Worm (Caenorhabditis elegans) whole organism, young adult: ENCODE measurements around the gene C14A4.12.

Experiments used
- B0019.2 ChIP-seq: fragments of 200-800 bp; sonication (Bioruptor generic); conservative IDR thresholded peaks from 2 replicates; pipeline ENCODE4 v1.3.6; 2022; ENCODE audit warnings: missing genetic modification reagents, missing genetic modification characterization, missing compliant biosample characterization
- B0035.1 ChIP-seq: sonication (generic microtip); optimal IDR thresholded peaks from 2 replicates; lab custom pipeline; 2016; ENCODE audit warnings: missing genetic modification characterization, mild to moderate bottlenecking, missing compliant biosample characterization, missing genotype, missing genetic modification reagents
- B0336.3 ChIP-seq: fragments of 200-800 bp; sonication (Bioruptor generic); IDR thresholded peaks from 2 replicates; pipeline ENCODE4 v1.3.6; 2022; ENCODE audit warnings: missing genetic modification characterization, missing compliant biosample characterization
- F23B12.7 ChIP-seq: sonication (generic microtip); optimal IDR thresholded peaks from 2 replicates; lab custom pipeline; 2017; ENCODE audit warnings: missing genetic modification characterization, mild to moderate bottlenecking, missing compliant biosample characterization, antibody characterized with exemption, moderate library complexity; ENCODE audit not compliant: insufficient read depth
- F55B11.4 ChIP-seq: sonication (generic microtip); optimal IDR thresholded peaks from 2 replicates; lab custom pipeline; 2016; ENCODE audit warnings: missing compliant biosample characterization, missing genetic modification characterization, borderline replicate concordance; ENCODE audit not compliant: insufficient read depth
- K12H6.12 ChIP-seq: fragments of 200-800 bp; sonication (Bioruptor generic); optimal IDR thresholded peaks from 2 replicates; lab custom pipeline; 2018; ENCODE audit warnings: mild to moderate bottlenecking, missing genetic modification characterization, missing compliant biosample characterization
- T26A5.8 ChIP-seq: sonication (generic microtip); optimal IDR thresholded peaks from 2 replicates; lab custom pipeline; 2016; ENCODE audit warnings: missing genetic modification characterization, missing compliant biosample characterization
- Y56A3A.18 ChIP-seq: fragments of 200-800 bp; sonication (Bioruptor generic); IDR thresholded peaks from 2 replicates; pipeline ENCODE4 v1.3.6; 2022; ENCODE audit warnings: missing genetic modification reagents, missing genetic modification characterization, missing compliant biosample characterization
- Y67H2A.10 ChIP-seq: fragments of 200-800 bp; sonication (Bioruptor generic); conservative IDR thresholded peaks from 2 replicates; pipeline ENCODE4 v1.3.6; 2022; ENCODE audit warnings: missing genetic modification reagents, missing genetic modification characterization, missing compliant biosample characterization
- Y79H2A.3 ChIP-seq: fragments of 200-800 bp; sonication (Bioruptor generic); conservative IDR thresholded peaks from 2 replicates; pipeline ENCODE4 v1.3.6; 2022; ENCODE audit warnings: missing genetic modification reagents, missing genetic modification characterization, missing compliant biosample characterization
- Y95B8A.8 ChIP-seq: fragments of 200-800 bp; sonication (Bioruptor generic); IDR thresholded peaks from 2 replicates; pipeline ENCODE4 v1.3.6; 2022; ENCODE audit warnings: missing genetic modification reagents, missing genetic modification characterization, missing compliant biosample characterization
- aptf-2 ChIP-seq: fragments of 200-800 bp; sonication (Bioruptor generic); conservative IDR thresholded peaks from 2 replicates; pipeline ENCODE4 v1.3.6; 2022; ENCODE audit warnings: missing genetic modification reagents, missing genetic modification characterization, missing compliant biosample characterization
- attf-5 ChIP-seq: fragments of 200-800 bp; sonication (Bioruptor generic); optimal IDR thresholded peaks from 2 replicates; lab custom pipeline; 2018; ENCODE audit warnings: mild to moderate bottlenecking, missing genetic modification characterization, missing compliant biosample characterization
- ceh-40 ChIP-seq: fragments of 200-800 bp; sonication (Bioruptor generic); IDR thresholded peaks from 2 replicates; pipeline ENCODE4 v1.3.6; 2022; ENCODE audit warnings: missing genetic modification characterization, missing compliant biosample characterization
- chd-7 ChIP-seq: sonication (generic microtip); optimal IDR thresholded peaks from 2 replicates; lab custom pipeline; 2016; ENCODE audit warnings: mild to moderate bottlenecking, missing genetic modification characterization, moderate library complexity, missing compliant biosample characterization
- die-1 ChIP-seq: sonication (generic microtip); optimal IDR thresholded peaks from 2 replicates; lab custom pipeline; 2016; ENCODE audit warnings: missing genotype, mild to moderate bottlenecking, missing genetic modification characterization, missing compliant biosample characterization
- dox-1 ChIP-seq: fragments of 200-800 bp; sonication (Bioruptor generic); IDR thresholded peaks from 2 replicates; pipeline ENCODE4 v1.3.6; 2022; ENCODE audit warnings: missing genetic modification reagents, missing genetic modification characterization, missing compliant biosample characterization
- dpff-1 ChIP-seq: sonication (generic microtip); optimal IDR thresholded peaks from 2 replicates; lab custom pipeline; 2017; ENCODE audit warnings: mild to moderate bottlenecking, missing genetic modification characterization, missing compliant biosample characterization
- efl-1 ChIP-seq: fragments of 150-350 bp; optimal IDR thresholded peaks from 2 replicates; lab custom pipeline; 2014; ENCODE audit warnings: missing biosample characterization, missing genetic modification reagents, missing genetic modification characterization
- egrh-3 ChIP-seq: fragments of 200-800 bp; sonication (Bioruptor generic); IDR thresholded peaks from 2 replicates; pipeline ENCODE4 v1.3.6; 2022; ENCODE audit warnings: missing genetic modification reagents, missing genetic modification characterization, missing compliant biosample characterization
- ekl-4 ChIP-seq: fragments of 200-800 bp; sonication (Bioruptor generic); IDR thresholded peaks from 2 replicates; pipeline ENCODE4 v1.3.6; 2022; ENCODE audit warnings: missing genetic modification reagents, missing genetic modification characterization, missing compliant biosample characterization
- gei-17 ChIP-seq: fragments of 200-800 bp; sonication (Bioruptor generic); optimal IDR thresholded peaks from 2 replicates; lab custom pipeline; 2018; ENCODE audit warnings: mild to moderate bottlenecking, missing genetic modification characterization, missing compliant biosample characterization
- him-1 ChIP-seq: sonication (generic microtip); optimal IDR thresholded peaks from 2 replicates; lab custom pipeline; 2016; ENCODE audit warnings: missing genotype, missing genetic modification reagents, missing genetic modification characterization, missing compliant biosample characterization
- hrde-1 ChIP-seq: sonication (generic microtip); optimal IDR thresholded peaks from 2 replicates; lab custom pipeline; 2016; ENCODE audit warnings: missing genetic modification characterization, mild to moderate bottlenecking, missing compliant biosample characterization, moderate library complexity, missing genotype, missing genetic modification reagents, borderline replicate concordance
- let-526 ChIP-seq: fragments of 200-800 bp; sonication (Bioruptor generic); IDR thresholded peaks from 2 replicates; pipeline ENCODE4 v1.3.6; 2022; ENCODE audit warnings: missing genetic modification reagents, missing genetic modification characterization, missing compliant biosample characterization
- lin-40 ChIP-seq: sonication (generic microtip); optimal IDR thresholded peaks from 2 replicates; lab custom pipeline; 2016; ENCODE audit warnings: missing genetic modification characterization, mild to moderate bottlenecking, missing compliant biosample characterization, missing genotype, missing genetic modification reagents
- lin-54 ChIP-seq: fragments of 200-800 bp; sonication (Bioruptor generic); optimal IDR thresholded peaks from 2 replicates; lab custom pipeline; 2018; ENCODE audit warnings: mild to moderate bottlenecking, missing genetic modification characterization, missing compliant biosample characterization
- lir-1 ChIP-seq: fragments of 200-800 bp; sonication (Bioruptor generic); conservative IDR thresholded peaks from 2 replicates; pipeline ENCODE4 v1.3.6; 2022; ENCODE audit warnings: missing genetic modification reagents, missing genetic modification characterization, missing compliant biosample characterization
- madf-6 ChIP-seq: fragments of 200-800 bp; sonication (Bioruptor generic); IDR thresholded peaks from 2 replicates; pipeline ENCODE4 v1.3.6; 2022; ENCODE audit warnings: missing genetic modification reagents, missing genetic modification characterization, missing compliant biosample characterization
- mcd-1 ChIP-seq: fragments of 200-800 bp; sonication (Bioruptor generic); IDR thresholded peaks from 2 replicates; pipeline ENCODE4 v1.3.6; 2022; ENCODE audit warnings: missing genetic modification reagents, missing genetic modification characterization, missing compliant biosample characterization
- mxl-1 ChIP-seq: sonication (generic microtip); optimal IDR thresholded peaks from 2 replicates; lab custom pipeline; 2016; ENCODE audit warnings: missing genetic modification characterization, missing compliant biosample characterization
- nfya-2 ChIP-seq: fragments of 200-800 bp; sonication (Bioruptor generic); IDR thresholded peaks from 2 replicates; pipeline ENCODE4 v1.3.6; 2022; ENCODE audit warnings: missing genetic modification reagents, missing genetic modification characterization, missing compliant biosample characterization
- nfyb-1 ChIP-seq: fragments of 200-800 bp; sonication (Bioruptor generic); IDR thresholded peaks from 2 replicates; pipeline ENCODE4 v1.3.6; 2022; ENCODE audit warnings: missing genetic modification reagents, missing genetic modification characterization, missing compliant biosample characterization
- rcor-1 ChIP-seq: fragments of 200-800 bp; sonication (Bioruptor generic); IDR thresholded peaks from 2 replicates; pipeline ENCODE4 v1.3.6; 2022; ENCODE audit warnings: missing genetic modification reagents, missing genetic modification characterization, missing compliant biosample characterization
- xnd-1 ChIP-seq: sonication (generic microtip); optimal IDR thresholded peaks from 2 replicates; lab custom pipeline; 2016; ENCODE audit warnings: missing genotype, missing genetic modification reagents, missing genetic modification characterization, missing compliant biosample characterization
- ztf-22 ChIP-seq: fragments of 200-800 bp; sonication (Bioruptor generic); optimal IDR thresholded peaks from 2 replicates; lab custom pipeline; 2018; ENCODE audit warnings: mild to moderate bottlenecking, missing genetic modification characterization, moderate library complexity, missing compliant biosample characterization
- ztf-26 ChIP-seq: sonication (generic microtip); optimal IDR thresholded peaks from 2 replicates; lab custom pipeline; 2017; ENCODE audit warnings: missing genetic modification characterization, missing compliant biosample characterization
- ztf-28 ChIP-seq: fragments of 200-800 bp; sonication (Bioruptor generic); IDR thresholded peaks from 2 replicates; pipeline ENCODE4 v1.3.6; 2022; ENCODE audit warnings: missing genetic modification reagents, missing genetic modification characterization, missing compliant biosample characterization
- ztf-3 ChIP-seq: fragments of 200-800 bp; sonication (Bioruptor generic); optimal IDR thresholded peaks from 2 replicates; lab custom pipeline; 2018; ENCODE audit warnings: mild to moderate bottlenecking, missing genetic modification characterization, missing compliant biosample characterization

Gene C14A4.12

DNA sequence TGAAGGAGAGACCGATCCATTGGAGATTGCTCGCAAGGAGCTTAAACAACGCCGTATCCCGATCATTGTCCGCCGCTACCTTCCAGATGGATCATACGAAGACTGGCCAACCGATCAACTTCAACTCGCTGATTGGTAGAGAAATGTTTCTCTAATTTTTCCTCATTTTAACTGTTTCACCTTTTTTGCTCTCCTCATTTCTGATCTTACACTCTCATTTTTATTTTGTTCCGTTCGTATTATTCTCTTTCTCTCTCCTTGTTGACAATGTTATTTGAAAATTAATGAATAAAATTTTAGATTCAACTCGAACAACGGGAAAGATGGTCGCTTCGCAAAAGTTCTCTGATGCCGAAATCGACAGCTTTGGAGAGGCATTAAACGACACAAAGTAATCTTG is 33.2 kb upstream of the C14A4.12 start, which contains the start of gene dohh-1:
dohh-1 (plus strand) TSS at position 301 of the 400 bp plus-strand sequence.
- TF ChIP-seq aptf-2 (GFP tag; lab: Robert Waterston, UW): no peak
- no peak for TF ChIP-seq chd-7
- no peak for TF ChIP-seq B0019.2 (GFP tag; lab: Robert Waterston, UW)
- no peak for TF ChIP-seq B0336.3
- no peak for TF ChIP-seq dpff-1 (tag; lab: Kevin White, UChicago)
- TF ChIP-seq ztf-26 (tag; lab: Kevin White, UChicago): no peak
- no peak for TF ChIP-seq him-1 (tag; lab: Kevin White, UChicago)
- no peak for TF ChIP-seq Y56A3A.18
- no peak for TF ChIP-seq F23B12.7
- TF ChIP-seq mcd-1 (GFP tag; lab: Robert Waterston, UW): no peak
- TF ChIP-seq T26A5.8: no peak
- TF ChIP-seq nfyb-1 (GFP tag; lab: Robert Waterston, UW): no peak
- no peak for TF ChIP-seq Y67H2A.10 (GFP tag; lab: Robert Waterston, UW)
- no peak for TF ChIP-seq lin-54 (GFP tag; lab: Kevin White, UChicago)
- TF ChIP-seq ekl-4: no peak

DNA sequence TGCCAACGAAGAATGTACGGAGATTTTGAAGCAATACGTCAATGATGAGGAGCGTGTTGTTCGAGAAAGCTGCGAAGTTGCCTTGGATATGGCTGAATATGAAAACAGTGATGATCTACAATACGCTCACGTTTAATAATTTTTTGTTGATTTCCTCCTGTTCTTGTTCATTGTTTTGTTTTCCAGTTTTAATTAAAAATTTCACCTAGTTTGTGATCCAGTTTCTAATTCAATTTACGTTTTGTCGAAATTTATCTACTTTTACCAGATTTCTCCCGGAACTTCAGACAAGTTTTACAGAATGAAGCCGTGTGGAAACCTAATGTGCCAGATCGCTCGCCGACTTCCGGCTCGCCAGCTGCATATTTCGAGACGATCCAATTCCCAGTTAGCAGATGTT is 32.0 kb upstream of the C14A4.12 start, which contains the start of gene dap-3:
dap-3 (plus strand) TSS at position 301 of the 400 bp plus-strand sequence.
- no peak for TF ChIP-seq rcor-1 (GFP tag; lab: Robert Waterston, UW)
- TF ChIP-seq B0035.1: no peak
- TF ChIP-seq lir-1 (GFP tag; lab: Robert Waterston, UW): no peak
- TF ChIP-seq dox-1 (GFP tag; lab: Robert Waterston, UW): no peak
- no peak for TF ChIP-seq Y79H2A.3 (GFP tag; lab: Robert Waterston, UW)
- TF ChIP-seq ztf-22: no peak
- no peak for TF ChIP-seq ceh-40 (GFP tag; lab: Robert Waterston, UW)
- no peak for TF ChIP-seq Y56A3A.18
- TF ChIP-seq F55B11.4: no peak
- no peak for TF ChIP-seq madf-6 (GFP tag; lab: Robert Waterston, UW)
- TF ChIP-seq, all 124 proteins: peak for 0

- TF ChIP-seq attf-5: no peak
- TF ChIP-seq ztf-28 (GFP tag; lab: Robert Waterston, UW): no peak
- no peak for TF ChIP-seq K12H6.12 (tag; lab: Kevin White, UChicago)
- no peak for TF ChIP-seq ztf-3 (GFP tag; lab: Kevin White, UChicago)
- TF ChIP-seq lin-40 (tag; lab: Kevin White, UChicago): no peak
- no peak for TF ChIP-seq efl-1 (GFP tag; lab: Kevin White, UChicago)
- TF ChIP-seq gei-17 (GFP tag; lab: Kevin White, UChicago): no peak
- TF ChIP-seq egrh-3 (GFP tag; lab: Robert Waterston, UW): no peak
- TF ChIP-seq xnd-1 (tag; lab: Kevin White, UChicago): no peak
- no peak for TF ChIP-seq nfya-2 (GFP tag; lab: Robert Waterston, UW)
- no peak for TF ChIP-seq mxl-1 (tag; lab: Kevin White, UChicago)
Observed at ce11 chrII:10582318-10582717, 30.5 kb upstream of the C14A4.12 start, which contains the start of gene mrps-22. mrps-22 (plus strand) TSS chrII:10582618.

ce11 chrII:10584036-10584435 is 28.8 kb upstream of the C14A4.12 start, which contains the start of gene algn-9:
algn-9 (plus strand) TSS chrII:10584336.
- no peak for TF ChIP-seq dox-1 (GFP tag; lab: Robert Waterston, UW)
- TF ChIP-seq hrde-1 (tag; lab: Kevin White, UChicago): no peak
- no peak for TF ChIP-seq attf-5
- TF ChIP-seq Y95B8A.8 (GFP tag; lab: Robert Waterston, UW): 0 out of 2 replicates have a peak, but pooled peaks have one; percentile 11
- no peak for TF ChIP-seq die-1
- TF ChIP-seq let-526 (GFP tag; lab: Robert Waterston, UW): no peak
- TF ChIP-seq, all 124 proteins: peak for 1
